Fruit fly (Drosophila melanogaster): ENCODE results near the gene Ubc2.

Ubc2 gene

dm6 chr2L:10767597-10768188, at the start of gene Ubc2 (continued):
- TF ChIP-seq Rfx (GFP tag; IDR thresholded peaks at IDR 0.05) (peak; percentile 60), cwo (GFP tag; optimal IDR thresholded peaks at IDR 0.05) (no peak), CG8765 (GFP tag; IDR thresholded peaks at IDR 0.05) (no peak), odd (GFP tag; optimal IDR thresholded peaks at IDR 0.05) (no peak), CG32532 (GFP tag; IDR thresholded peaks at IDR 0.05) (peak; percentile 49), Oli (tag; optimal IDR thresholded peaks at IDR 0.05) (no peak), Mad (GFP tag; optimal IDR thresholded peaks at IDR 0.05) (peak; percentile 22), so (GFP tag; IDR thresholded peaks at IDR 0.05) (0 out of 3 replicates have a peak, but pooled peaks have one; percentile 32), CG11398 (GFP tag; optimal IDR thresholded peaks at IDR 0.05) (peak; percentile 36), CkIIα-i1 (GFP tag; IDR thresholded peaks at IDR 0.05) (no peak), CG3726 (GFP tag; IDR thresholded peaks at IDR 0.05) (no peak), Atf6 (GFP tag; IDR thresholded peaks at IDR 0.05) (no peak), onecut (GFP tag; IDR thresholded peaks at IDR 0.05) (no peak), abd-A (tag; optimal IDR thresholded peaks at IDR 0.05) (no peak), lov (optimal IDR thresholded peaks at IDR 0.05) (no peak), lov (GFP tag; IDR thresholded peaks at IDR 0.05) (no peak), stwl (tag; optimal IDR thresholded peaks at IDR 0.05) (peak; percentile 95), sob (GFP tag; IDR thresholded peaks at IDR 0.05) (peak; percentile 18; the same call in 1 of the 2 replicates), CG5953 (GFP tag; IDR thresholded peaks at IDR 0.05) (no peak), CG5180 (GFP tag; optimal IDR thresholded peaks at IDR 0.05) (no peak), crc (GFP tag; optimal IDR thresholded peaks at IDR 0.05) (no peak), CG14050 (GFP tag; IDR thresholded peaks at IDR 0.05) (no peak), CG6854 (GFP tag; optimal IDR thresholded peaks at IDR 0.05) (no peak), chm (GFP tag; IDR thresholded peaks at IDR 0.05) (no peak), gfzf (GFP tag; optimal IDR thresholded peaks at IDR 0.05) (peak; percentile 46), CG1529 (GFP tag; optimal IDR thresholded peaks at IDR 0.05) (no peak), CG15269 (tag; optimal IDR thresholded peaks at IDR 0.05) (no peak), repo (GFP tag; optimal IDR thresholded peaks at IDR 0.05) (no peak), CG8359 (GFP tag; optimal IDR thresholded peaks at IDR 0.05; ENCODE audit: borderline replicate concordance) (no peak), tin (GFP tag; optimal IDR thresholded peaks at IDR 0.05) (peak; percentile 34), Chrac-16 (GFP tag; optimal IDR thresholded peaks at IDR 0.05) (no peak), Hr51 (GFP tag; optimal IDR thresholded peaks at IDR 0.05) (peak in 1 of 2 experiments; percentile 28), CG12744 (GFP tag; optimal IDR thresholded peaks at IDR 0.05) (peak; percentile 4), Fer3 (tag; optimal IDR thresholded peaks at IDR 0.05) (no peak), croc (GFP tag; conservative IDR thresholded peaks at IDR 0.05) (no peak), Blimp-1 (GFP tag; optimal IDR thresholded peaks at IDR 0.05) (no peak), CG12769 (tag; optimal IDR thresholded peaks at IDR 0.05) (no peak), unc-4 (GFP tag; IDR thresholded peaks at IDR 0.05; ENCODE audit: partially characterized antibody) (peak; percentile 82), Fer1 (GFP tag; optimal IDR thresholded peaks at IDR 0.05) (peak; percentile 12), B-H1 (GFP tag; IDR thresholded peaks at IDR 0.05) (no peak), nerfin-2 (GFP tag; IDR thresholded peaks at IDR 0.05; ENCODE audit: partially characterized antibody) (peak; percentile 77), inv (GFP tag; IDR thresholded peaks at IDR 0.05; ENCODE audit: partially characterized antibody) (peak; percentile 65; the same call in 1 of the 2 replicates), zfh2 (GFP tag; optimal IDR thresholded peaks at IDR 0.05) (peak; percentile 19), E2f1 (GFP tag; IDR thresholded peaks at IDR 0.05) (no peak), Mrtf (GFP tag; IDR thresholded peaks at IDR 0.05) (no peak), CG16779 (GFP tag; IDR thresholded peaks at IDR 0.05) (no peak), CG4820 (GFP tag; optimal IDR thresholded peaks at IDR 0.05) (no peak), CG1024 (GFP tag; IDR thresholded peaks at IDR 0.05) (no peak), CG3163 (GFP tag; optimal IDR thresholded peaks at IDR 0.05) (no peak), CG2202 (tag; optimal IDR thresholded peaks at IDR 0.05) (no peak), CG18262 (tag; optimal IDR thresholded peaks at IDR 0.05) (no peak)

Measured in whole organism, embryonic.